Worm (Caenorhabditis elegans): ENCODE measurements around the gene K07H8.8.

Gene K07H8.8

DNA sequence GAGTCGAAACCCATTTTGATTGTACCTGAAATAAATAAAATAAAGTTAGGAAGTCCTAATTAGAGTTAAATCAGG, 21.1 kb upstream of the K07H8.8 start, which contains the start of gene nucl-1:
TSS of gene nucl-1 (minus strand) at position 26 of the 75 bp plus-strand sequence.
- TF ChIP-seq zip-11 (GFP tag; IDR thresholded peaks at IDR 0.05) (no peak), madf-9 (GFP tag; conservative IDR thresholded peaks at IDR 0.05) (no peak), tra-1 (GFP tag; IDR thresholded peaks at IDR 0.05) (no peak), Y105C5A.15 (GFP tag; IDR thresholded peaks at IDR 0.05) (no peak), dmd-6 (GFP tag; IDR thresholded peaks at IDR 0.05) (no peak), dmd-8 (GFP tag; IDR thresholded peaks at IDR 0.05) (no peak), R02D3.7 (tag; optimal IDR thresholded peaks at IDR 0.05) (no peak), nhr-11 (tag; optimal IDR thresholded peaks at IDR 0.05) (no peak), php-3 (GFP tag; IDR thresholded peaks at IDR 0.05) (no peak), ZK337.2 (GFP tag; IDR thresholded peaks at IDR 0.05) (no peak), mxl-3 (GFP tag; optimal IDR thresholded peaks at IDR 0.05) (no peak), dpl-1 (GFP tag; optimal IDR thresholded peaks at IDR 0.05) (no peak), ctbp-1 (GFP tag; IDR thresholded peaks at IDR 0.05) (no peak), duxl-1 (tag; optimal IDR thresholded peaks at IDR 0.05; ENCODE audit: poor library complexity) (no peak), lin-38 (GFP tag; IDR thresholded peaks at IDR 0.05) (no peak), hlh-11 (tag; optimal IDR thresholded peaks at IDR 0.05) (no peak), F49E8.2 (tag; optimal IDR thresholded peaks at IDR 0.05; ENCODE audit: borderline replicate concordance) (no peak), daf-16 (GFP tag; optimal IDR thresholded peaks at IDR 0.05) (no peak), daf-16 (tag; optimal IDR thresholded peaks at IDR 0.05) (no peak), snpc-1.2 (GFP tag; IDR thresholded peaks at IDR 0.05) (no peak), aha-1 (tag) (no peak)

DNA sequence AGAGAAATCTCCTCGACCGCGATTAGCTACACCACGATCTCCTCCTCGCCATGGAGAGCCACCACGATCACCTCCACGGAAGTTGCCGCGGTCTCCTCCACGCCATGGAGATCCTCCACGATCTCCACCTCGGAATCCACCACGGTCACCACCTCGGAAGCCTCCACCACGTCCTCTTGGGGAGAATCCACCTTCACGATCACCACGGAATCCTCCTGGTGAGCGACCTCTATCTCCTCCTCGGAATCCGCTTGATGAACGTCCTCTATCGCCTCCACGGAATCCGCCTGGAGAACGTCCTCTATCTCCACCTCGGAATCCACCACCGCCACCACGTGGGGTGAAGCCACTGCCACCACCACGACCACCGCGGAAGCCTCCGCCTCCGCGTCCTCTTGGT, 20.9 kb upstream of the K07H8.8 start:
- no peak for TF ChIP-seq lin-38 (GFP tag; IDR thresholded peaks at IDR 0.05)
- no peak for TF ChIP-seq nhr-111 (GFP tag; optimal IDR thresholded peaks at IDR 0.05)
- TF ChIP-seq lim-7 (GFP tag; IDR thresholded peaks at IDR 0.05), result no peak
- peak; percentile 94 for TF ChIP-seq set-16 (GFP tag; IDR thresholded peaks at IDR 0.05)
- 0 out of 2 replicates have a peak, but pooled peaks have one; percentile 51 for TF ChIP-seq egl-43 (GFP tag; IDR thresholded peaks at IDR 0.05)
- TF ChIP-seq lin-1 (GFP tag; IDR thresholded peaks at IDR 0.05), result 0 out of 2 replicates have a peak, but pooled peaks have one; percentile 8
- no peak for TF ChIP-seq lin-15B (tag; optimal IDR thresholded peaks at IDR 0.05)
- no peak for TF ChIP-seq pha-4 (GFP tag; IDR thresholded peaks at IDR 0.05)
- no peak for TF ChIP-seq pha-4 (tag; optimal IDR thresholded peaks at IDR 0.05)

- TF ChIP-seq nhr-11 (tag; optimal IDR thresholded peaks at IDR 0.05) (no peak), unc-62 (GFP tag; optimal IDR thresholded peaks at IDR 0.05 in 1 of 2) (peak in 1 of 2 experiments; percentile 96), unc-62 (tag; optimal IDR thresholded peaks at IDR 0.05) (no peak)
These were observed 19.1 kb upstream of the K07H8.8 start for ce11 chrIV:8287287-8287686.

ce11 chrIV:8286352-8286751, 18.1 kb upstream of the K07H8.8 start, which contains the start of gene K07H8.9:
TSS of gene K07H8.9 (minus strand) at chrIV:8286476.
- TF ChIP-seq spr-1 (tag; optimal IDR thresholded peaks at IDR 0.05) (no peak), Y105C5A.15 (GFP tag; IDR thresholded peaks at IDR 0.05) (0 out of 2 replicates have a peak, but pooled peaks have one; percentile 15), F49E8.2 (tag; optimal IDR thresholded peaks at IDR 0.05; ENCODE audit: borderline replicate concordance) (peak; percentile 42), zag-1 (tag; optimal IDR thresholded peaks at IDR 0.05) (no peak)

ce11 chrIV:8283214-8283613, 15.0 kb upstream of the K07H8.8 start:
- TF ChIP-seq unc-62 (GFP tag; optimal IDR thresholded peaks at IDR 0.05 in 1 of 2) (peak in 1 of 2 experiments; percentile 80), unc-62 (tag; optimal IDR thresholded peaks at IDR 0.05) (no peak), hmg-1.1 (GFP tag; IDR thresholded peaks at IDR 0.05) (no peak)

- TF ChIP-seq set-16 (GFP tag; IDR thresholded peaks at IDR 0.05) (no peak), ces-1 (GFP tag; optimal IDR thresholded peaks at IDR 0.05) (no peak), ceh-62 (tag; optimal IDR thresholded peaks at IDR 0.05) (no peak), lin-13 (GFP tag; optimal IDR thresholded peaks at IDR 0.05) (no peak), cey-2 (tag; optimal IDR thresholded peaks at IDR 0.05; ENCODE audit: borderline replicate concordance, insufficient read depth) (no peak), aha-1 (tag) (no peak), mxl-3 (GFP tag; optimal IDR thresholded peaks at IDR 0.05) (no peak), nhr-6 (tag; optimal IDR thresholded peaks at IDR 0.05) (no peak), egl-27 (tag; optimal IDR thresholded peaks at IDR 0.05) (no peak), attf-4 (tag; optimal IDR thresholded peaks at IDR 0.05) (no peak)
These were observed 8.4 kb upstream of the K07H8.8 start, which contains the start of gene K07H8.12 for ce11 chrIV:8276609-8277008. TSS of gene K07H8.12 (minus strand) at chrIV:8276709.
